Fruit fly (Drosophila melanogaster) whole organism, embryonic: ENCODE data around the gene CG5390.

Experiments used
- ATbp ChIP-seq: fragments of 200-800 bp; sonication (Bioruptor generic); optimal IDR thresholded peaks from 2 replicates; lab custom pipeline; 2017; ENCODE audit warnings: missing biosample characterization, mild to moderate bottlenecking, missing genetic modification characterization, missing genetic modification reagents
- CG10274 ChIP-seq: fragments of 200-800 bp; sonication (Bioruptor generic); optimal IDR thresholded peaks from 3 replicates; lab custom pipeline; 2017; ENCODE audit warnings: missing biosample characterization, mild to moderate bottlenecking, missing genetic modification characterization
- CG10321 ChIP-seq: fragments of 200-800 bp; sonication (Bioruptor generic); IDR thresholded peaks from 2 replicates; pipeline ENCODE4 v1.3.6; 2022; ENCODE audit warnings: missing biosample characterization, missing genetic modification characterization
- CG11504 ChIP-seq: fragments of 200-800 bp; sonication (Bioruptor generic); optimal IDR thresholded peaks from 3 replicates; lab custom pipeline; 2019; ENCODE audit warnings: missing biosample characterization, mild to moderate bottlenecking, missing genetic modification characterization, moderate library complexity
- CG15601 ChIP-seq: fragments of 200-800 bp; sonication (Bioruptor generic); optimal IDR thresholded peaks from 3 replicates; lab custom pipeline; 2019; ENCODE audit warnings: missing biosample characterization, mild to moderate bottlenecking, missing genetic modification characterization, moderate library complexity
- CG17186 ChIP-seq: fragments of 200-800 bp; sonication (Bioruptor generic); optimal IDR thresholded peaks from 3 replicates; lab custom pipeline; 2017; ENCODE audit warnings: missing biosample characterization, missing genetic modification reagents, missing genetic modification characterization
- CG18764 ChIP-seq: fragments of 200-800 bp; sonication (Bioruptor generic); optimal IDR thresholded peaks from 3 replicates; lab custom pipeline; 2016; ENCODE audit warnings: missing biosample characterization, missing genetic modification characterization
- CG2889 ChIP-seq: fragments of 200-800 bp; sonication (Bioruptor generic); IDR thresholded peaks from 3 replicates; pipeline ENCODE4 v1.3.6; 2022; ENCODE audit warnings: missing biosample characterization, missing genetic modification characterization
- CG4282 ChIP-seq: fragments of 200-800 bp; sonication (Bioruptor generic); optimal IDR thresholded peaks from 2 replicates; lab custom pipeline; 2016; ENCODE audit warnings: missing biosample characterization, missing genetic modification characterization
- CG4360 ChIP-seq: fragments of 200-800 bp; sonication (Bioruptor generic); IDR thresholded peaks from 2 replicates; pipeline ENCODE4 v1.3.6; 2022; ENCODE audit warnings: missing biosample characterization, missing genetic modification characterization
- CG4424 ChIP-seq: fragments of 200-800 bp; sonication (Bioruptor generic); optimal IDR thresholded peaks from 3 replicates; lab custom pipeline; 2016; ENCODE audit warnings: missing biosample characterization, missing genetic modification characterization
- CG6254 ChIP-seq: fragments of 200-800 bp; sonication (Bioruptor generic); optimal IDR thresholded peaks from 3 replicates; lab custom pipeline; 2017; ENCODE audit warnings: mild to moderate bottlenecking, missing biosample characterization, missing genetic modification reagents, missing genetic modification characterization
- CG6272 ChIP-seq: fragments of 200-800 bp; sonication (Bioruptor generic); IDR thresholded peaks from 2 replicates; pipeline ENCODE4 v1.3.6; 2022; ENCODE audit warnings: missing biosample characterization, missing genetic modification characterization
- CG6683 ChIP-seq: fragments of 200-800 bp; sonication (Bioruptor generic); optimal IDR thresholded peaks from 2 replicates; lab custom pipeline; 2017; ENCODE audit warnings: missing biosample characterization, mild to moderate bottlenecking, missing genetic modification characterization, missing genetic modification reagents
- CG6791 ChIP-seq: fragments of 200-800 bp; sonication (Bioruptor generic); IDR thresholded peaks from 3 replicates; pipeline ENCODE4 v1.3.6; 2022; ENCODE audit warnings: missing biosample characterization, missing genetic modification characterization; ENCODE audit not compliant: partially characterized antibody
- CG9817 ChIP-seq: fragments of 200-800 bp; sonication (Bioruptor generic); optimal IDR thresholded peaks from 2 replicates; lab custom pipeline; 2018; ENCODE audit warnings: missing biosample characterization, mild to moderate bottlenecking, missing genetic modification characterization, moderate library complexity
- Dll ChIP-seq: fragments of 200-800 bp; sonication (Bioruptor generic); IDR thresholded peaks from 4 replicates; pipeline ENCODE4 v1.3.6; 2022; ENCODE audit warnings: missing biosample characterization, missing genetic modification characterization; ENCODE audit not compliant: partially characterized antibody
- Dp ChIP-seq: fragments of 200-800 bp; sonication (Bioruptor generic); optimal IDR thresholded peaks from 2 replicates; lab custom pipeline; 2018; ENCODE audit warnings: missing biosample characterization, mild to moderate bottlenecking, missing genetic modification characterization, moderate library complexity
- Eip74EF ChIP-seq, 2 experiments: fragments of 200-800 bp in 1 of 2; fragments of >200 bp in 1 of 2; sonication (Bioruptor generic) in 1 of 2; optimal IDR thresholded peaks; 2 replicates each; lab custom pipeline; 2017 to 2019; ENCODE audit warnings: missing biosample characterization in 2 of 2, missing genetic modification characterization in 2 of 2, mild to moderate bottlenecking in 1 of 2, moderate library complexity in 1 of 2
- Ets65A ChIP-seq: fragments of 200-800 bp; sonication (Bioruptor generic); peaks from one replicate; lab custom pipeline; 2016; ENCODE audit warnings: missing biosample characterization, missing genetic modification characterization
- Gsc ChIP-seq: fragments of 200-800 bp; sonication (Bioruptor generic); IDR thresholded peaks from 2 replicates; pipeline ENCODE4 v1.3.6; 2022; ENCODE audit warnings: missing biosample characterization, missing genetic modification characterization
- H15 ChIP-seq: fragments of 200-800 bp; sonication (Bioruptor generic); IDR thresholded peaks from 3 replicates; pipeline ENCODE4 v1.3.6; 2022; ENCODE audit warnings: missing biosample characterization, missing genetic modification characterization
- Myb ChIP-seq: fragments of 200-800 bp; sonication (Bioruptor generic); optimal IDR thresholded peaks from 2 replicates; lab custom pipeline; 2016; ENCODE audit warnings: missing biosample characterization, missing genetic modification characterization
- NC2α ChIP-seq: fragments of 200-800 bp; sonication (Bioruptor generic); optimal IDR thresholded peaks from 2 replicates; lab custom pipeline; 2016; ENCODE audit warnings: missing biosample characterization, missing genetic modification characterization
- Optix ChIP-seq: fragments of 200-800 bp; sonication (Bioruptor generic); IDR thresholded peaks from 3 replicates; pipeline ENCODE4 v1.3.6; 2022; ENCODE audit warnings: missing biosample characterization, missing genetic modification characterization
- PHDP ChIP-seq: fragments of 200-800 bp; sonication (Bioruptor generic); optimal IDR thresholded peaks from 3 replicates; lab custom pipeline; 2018; ENCODE audit warnings: missing biosample characterization, mild to moderate bottlenecking, missing genetic modification characterization, moderate library complexity
- Poxn ChIP-seq: fragments of 200-800 bp; sonication (Bioruptor generic); IDR thresholded peaks from 2 replicates; pipeline ENCODE4 v1.3.6; 2022; ENCODE audit warnings: missing biosample characterization, missing genetic modification characterization
- Sry-β ChIP-seq: fragments of 200-800 bp; sonication (Bioruptor generic); optimal IDR thresholded peaks from 2 replicates; lab custom pipeline; 2018; ENCODE audit warnings: missing biosample characterization, mild to moderate bottlenecking, missing genetic modification characterization, moderate library complexity
- YL-1 ChIP-seq: fragments of 200-800 bp; sonication (Bioruptor generic); optimal IDR thresholded peaks from 3 replicates; lab custom pipeline; 2017; ENCODE audit warnings: missing biosample characterization, mild to moderate bottlenecking, missing genetic modification characterization
- ac ChIP-seq: fragments of 200-800 bp; sonication (Bioruptor generic); optimal IDR thresholded peaks from 3 replicates; lab custom pipeline; 2017; ENCODE audit warnings: missing biosample characterization, mild to moderate bottlenecking, missing genetic modification characterization
- bigmax ChIP-seq: fragments of 200-800 bp; sonication (Bioruptor generic); optimal IDR thresholded peaks from 2 replicates; lab custom pipeline; 2018; ENCODE audit warnings: missing biosample characterization, mild to moderate bottlenecking, missing genetic modification characterization
- chn ChIP-seq: fragments of 200-800 bp; sonication (Bioruptor generic); optimal IDR thresholded peaks from 2 replicates; lab custom pipeline; 2016; ENCODE audit warnings: missing biosample characterization, missing genetic modification characterization
- cwo ChIP-seq: fragments of 200-800 bp; sonication (Bioruptor generic); optimal IDR thresholded peaks from 3 replicates; lab custom pipeline; 2017; ENCODE audit warnings: missing biosample characterization, missing genetic modification characterization, mild to moderate bottlenecking, moderate library complexity, missing genetic modification reagents
- dpn ChIP-seq, 2 experiments: fragments of 200-800 bp; sonication (Bioruptor generic); optimal IDR thresholded peaks; 3 replicates each; lab custom pipeline; 2016; ENCODE audit warnings: missing biosample characterization in 2 of 2, missing genetic modification characterization in 2 of 2
- eve ChIP-seq, 2 experiments: fragments of >200 bp; optimal IDR thresholded peaks; 2 replicates each; lab custom pipeline; 2017; ENCODE audit warnings: missing biosample characterization in 2 of 2, missing genetic modification characterization in 2 of 2
- ewg ChIP-seq: fragments of 200-800 bp; sonication (Bioruptor generic); optimal IDR thresholded peaks from 3 replicates; lab custom pipeline; 2017; ENCODE audit warnings: mild to moderate bottlenecking, missing biosample characterization, missing genetic modification reagents, missing genetic modification characterization
- fu2 ChIP-seq: fragments of 200-800 bp; sonication (Bioruptor generic); optimal IDR thresholded peaks from 2 replicates; lab custom pipeline; 2016; ENCODE audit warnings: missing biosample characterization, missing genetic modification characterization
- gem ChIP-seq: fragments of 200-800 bp; sonication (Bioruptor generic); optimal IDR thresholded peaks from 2 replicates; lab custom pipeline; 2019; ENCODE audit warnings: missing biosample characterization, mild to moderate bottlenecking, missing genetic modification characterization, moderate library complexity
- grau ChIP-seq: fragments of 200-800 bp; optimal IDR thresholded peaks from 3 replicates; lab custom pipeline; 2019; ENCODE audit warnings: missing biosample characterization, mild to moderate bottlenecking, missing genetic modification characterization, moderate library complexity
- gt ChIP-seq: fragments of 200-800 bp; sonication (Bioruptor generic); IDR thresholded peaks from 2 replicates; pipeline ENCODE4 v1.3.6; 2022; ENCODE audit warnings: missing biosample characterization, missing genetic modification characterization
- inv ChIP-seq: fragments of 200-800 bp; sonication (Bioruptor generic); IDR thresholded peaks from 2 replicates; pipeline ENCODE4 v1.3.6; 2022; ENCODE audit warnings: missing biosample characterization, missing genetic modification characterization; ENCODE audit not compliant: partially characterized antibody
- nerfin-2 ChIP-seq: fragments of 200-800 bp; sonication (Bioruptor generic); IDR thresholded peaks from 2 replicates; pipeline ENCODE4 v1.3.6; 2022; ENCODE audit warnings: missing biosample characterization, missing genetic modification characterization; ENCODE audit not compliant: partially characterized antibody
- onecut ChIP-seq: fragments of 200-800 bp; sonication (Bioruptor generic); IDR thresholded peaks from 2 replicates; pipeline ENCODE4 v1.3.6; 2022; ENCODE audit warnings: missing biosample characterization, missing genetic modification characterization
- phol ChIP-seq: fragments of 200-800 bp; sonication (Bioruptor generic); optimal IDR thresholded peaks from 3 replicates; lab custom pipeline; 2018; ENCODE audit warnings: missing biosample characterization, mild to moderate bottlenecking, missing genetic modification characterization, moderate library complexity
- schlank ChIP-seq: fragments of 200-800 bp; sonication (Bioruptor generic); optimal IDR thresholded peaks from 2 replicates; lab custom pipeline; 2018; ENCODE audit warnings: missing biosample characterization, mild to moderate bottlenecking, missing genetic modification characterization
- shn ChIP-seq: fragments of 200-800 bp; sonication (Bioruptor generic); optimal IDR thresholded peaks from 3 replicates; lab custom pipeline; 2016; ENCODE audit warnings: missing biosample characterization, missing genetic modification characterization
- tna ChIP-seq: fragments of 200-800 bp; sonication (Bioruptor generic); IDR thresholded peaks from 2 replicates; pipeline ENCODE4 v1.3.6; 2022; ENCODE audit warnings: missing biosample characterization, missing genetic modification characterization; ENCODE audit not compliant: partially characterized antibody
- toy ChIP-seq: fragments of 200-800 bp; sonication (Bioruptor generic); IDR thresholded peaks from 2 replicates; pipeline ENCODE4 v1.3.6; 2022; ENCODE audit warnings: missing biosample characterization, missing genetic modification characterization
- ttk ChIP-seq: fragments of 200-800 bp; sonication (Bioruptor generic); IDR thresholded peaks from 2 replicates; pipeline ENCODE4 v2.1.2; 2022; ENCODE audit warnings: missing biosample characterization, missing genetic modification characterization
- z ChIP-seq: fragments of 200-800 bp; sonication (Bioruptor generic); IDR thresholded peaks from 3 replicates; pipeline ENCODE4 v1.3.6; 2022; ENCODE audit warnings: missing biosample characterization, missing genetic modification characterization

The CG5390 gene

DNA sequence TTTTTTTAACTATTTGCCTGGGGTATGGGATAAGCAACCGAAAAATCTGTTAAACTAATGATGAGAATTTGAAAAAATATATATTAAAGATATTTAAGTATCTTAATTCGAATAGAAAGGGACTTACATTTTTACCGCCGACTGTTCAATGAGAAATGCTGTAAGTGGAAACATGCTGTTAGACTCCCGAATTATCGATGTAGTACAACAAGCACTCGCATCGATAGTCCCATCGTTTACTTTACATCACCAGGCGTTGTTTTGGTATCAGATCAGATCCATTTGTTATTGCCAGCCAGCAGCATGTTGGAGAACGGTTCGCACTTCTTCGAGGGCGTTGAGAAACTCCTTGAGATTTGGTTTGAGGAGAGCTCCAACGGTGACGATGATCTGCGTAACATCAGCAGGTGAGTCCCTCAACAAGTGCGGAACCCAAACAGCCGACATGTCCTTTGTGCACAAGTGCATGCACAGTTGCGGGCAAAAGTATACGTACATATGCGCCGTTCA lies 32.9 kb upstream of the CG5390 start, which contains the start of gene SamDC (continued):
- TF ChIP-seq shn (GFP tag; lab: Kevin White, UChicago) (no peak), CG17186 (GFP tag; lab: Kevin White, UChicago) (no peak), dpn (GFP tag; optimal IDR thresholded peaks at IDR 0.05; lab: Kevin White, UChicago) (peak; percentile 33 to 47), tna (GFP tag; lab: Robert Waterston, UW) (peak; percentile 77), onecut (0 out of 2 replicates have a peak, but pooled peaks have one; percentile 26), Dp (peak; percentile 17), Gsc (GFP tag; lab: Robert Waterston, UW) (no peak), CG4360 (GFP tag; lab: Robert Waterston, UW) (0 out of 2 replicates have a peak, but pooled peaks have one; percentile 31), CG10274 (GFP tag; lab: Kevin White, UChicago) (no peak), ATbp (GFP tag; lab: Kevin White, UChicago) (no peak), fu2 (no peak), cwo (GFP tag; lab: Kevin White, UChicago) (no peak), CG9817 (tag; lab: Kevin White, UChicago) (peak; percentile 29), Poxn (no peak), CG6254 (GFP tag; lab: Kevin White, UChicago) (no peak), Eip74EF (GFP tag; optimal IDR thresholded peaks at IDR 0.05; lab: Kevin White, UChicago) (peak in 1 of 2 experiments; percentile 94), Optix (GFP tag; lab: Robert Waterston, UW) (no peak), chn (GFP tag; lab: Kevin White, UChicago) (peak; percentile 10), phol (peak; percentile 42), H15 (GFP tag; lab: Robert Waterston, UW) (no peak), gem (tag; lab: Kevin White, UChicago) (peak; percentile 76), bigmax (GFP tag; lab: Kevin White, UChicago) (peak; percentile 46), eve (GFP tag; optimal IDR thresholded peaks at IDR 0.05; lab: Kevin White, UChicago) (peak in 1 of 2 experiments; percentile 7), ac (GFP tag; lab: Kevin White, UChicago) (no peak), CG6791 (peak; percentile 87), CG10321 (GFP tag; lab: Robert Waterston, UW) (no peak), Dll (GFP tag; lab: Robert Waterston, UW) (peak; percentile 77), gt (no peak), NC2α (GFP tag; lab: Kevin White, UChicago) (peak; percentile 26), Myb (GFP tag; lab: Kevin White, UChicago) (peak; percentile 5), toy (GFP tag; lab: Robert Waterston, UW) (no peak), z (GFP tag; lab: Robert Waterston, UW) (no peak), PHDP (tag; lab: Kevin White, UChicago) (peak; percentile 63), ewg (GFP tag; lab: Kevin White, UChicago) (no peak), nerfin-2 (peak; percentile 59; the same call in 1 of the 2 replicates), Sry-β (GFP tag; lab: Kevin White, UChicago) (no peak), CG2889 (GFP tag; lab: Robert Waterston, UW) (no peak), inv (GFP tag; lab: Robert Waterston, UW) (peak; percentile 81), schlank (tag; lab: Kevin White, UChicago) (peak; percentile 35), CG6272 (GFP tag; lab: Robert Waterston, UW) (no peak), CG11504 (peak; percentile 73), CG18764 (peak; percentile 5), CG4282 (GFP tag; lab: Kevin White, UChicago) (no peak), CG6683 (no peak), grau (tag; lab: Kevin White, UChicago) (peak; percentile 62), ttk (no peak; the same call in 1 of the 2 replicates), YL-1 (GFP tag; lab: Kevin White, UChicago) (peak; percentile 61), CG4424 (GFP tag; lab: Kevin White, UChicago) (no peak), CG15601 (peak; percentile 59), Ets65A (peak; percentile 14)
